Worm (Caenorhabditis elegans) whole organism, mixed stage, embryonic: Measurements from ENCODE around the gene ampd-1.

Experiments
- blmp-1 ChIP-seq: fragments of 150-350 bp; optimal IDR thresholded peaks from 2 replicates; lab custom pipeline; 2014; ENCODE audit warnings: missing biosample characterization, missing genetic modification characterization
- ceh-83 ChIP-seq: fragments of 200-800 bp; sonication (Bioruptor generic); optimal IDR thresholded peaks from 2 replicates; lab custom pipeline; 2018; ENCODE audit warnings: mild to moderate bottlenecking, missing genetic modification characterization, missing compliant biosample characterization
- nhr-28 ChIP-seq: fragments of 150-350 bp; optimal IDR thresholded peaks from 2 replicates; lab custom pipeline; 2014; ENCODE audit warnings: missing biosample characterization, missing genetic modification characterization
- snpc-4 ChIP-seq: fragments of 150-350 bp; optimal IDR thresholded peaks from 2 replicates; lab custom pipeline; 2014; ENCODE audit warnings: missing biosample characterization, missing genetic modification characterization
- sptf-1 ChIP-seq: sonication (generic microtip); optimal IDR thresholded peaks from 2 replicates; lab custom pipeline; 2017; ENCODE audit warnings: mild to moderate bottlenecking, missing genetic modification characterization, moderate library complexity, missing compliant biosample characterization
- unc-39 ChIP-seq: fragments of 150-350 bp; optimal IDR thresholded peaks from 2 replicates; lab custom pipeline; 2014; ENCODE audit warnings: missing biosample characterization, missing genetic modification characterization
- unc-62 ChIP-seq: fragments of 150-350 bp; optimal IDR thresholded peaks from 2 replicates; lab custom pipeline; 2014; ENCODE audit warnings: missing biosample characterization, missing genetic modification reagents, missing genetic modification characterization
- ztf-11 ChIP-seq: fragments of 150-350 bp; optimal IDR thresholded peaks from 2 replicates; lab custom pipeline; 2014; ENCODE audit warnings: missing biosample characterization, missing genetic modification characterization

ce11 chrII:5156983-5157382 lies 46.1 kb upstream of the ampd-1 start, which contains the start of gene msp-45:
- TF ChIP-seq snpc-4: no peak
- no peak for TF ChIP-seq sptf-1
- no peak for TF ChIP-seq unc-39 (tag; lab: Kevin White, UChicago)
- no peak for TF ChIP-seq blmp-1 (tag; lab: Kevin White, UChicago)
- TF ChIP-seq unc-62 (GFP tag; lab: Kevin White, UChicago): no peak
- TF ChIP-seq nhr-28: no peak
- no peak for TF ChIP-seq ztf-11 (tag; lab: Kevin White, UChicago)
- no peak for TF ChIP-seq ceh-83 (GFP tag; lab: Kevin White, UChicago)
